Fruit fly (Drosophila melanogaster) whole organism: Measurements from ENCODE around the gene lmgA.

Source experiments
- CG8478 ChIP-seq: fragments of >200 bp; optimal IDR thresholded peaks from 2 replicates; lab custom pipeline; 2018; ENCODE audit warnings: inconsistent platforms
- Dll ChIP-seq: fragments of >200 bp; optimal IDR thresholded peaks from 2 replicates; lab custom pipeline; 2017
- EcR ChIP-seq, 2 experiments: fragments of >200 bp; optimal IDR thresholded peaks; 2 replicates each; lab custom pipeline; 2017; ENCODE audit warnings: missing biosample characterization in 2 of 2, missing genetic modification characterization in 2 of 2, missing genetic modification reagents in 2 of 2
- pan ChIP-seq: fragments of >200 bp; optimal IDR thresholded peaks from 2 replicates; lab custom pipeline; 2017
- psq ChIP-seq: fragments of >200 bp; optimal IDR thresholded peaks from 2 replicates; lab custom pipeline; 2017
- usp ChIP-seq: fragments of >200 bp; optimal IDR thresholded peaks from 2 replicates; lab custom pipeline; 2017; ENCODE audit warnings: missing biosample characterization, missing genetic modification characterization, mixed read lengths

lmgA gene

DNA sequence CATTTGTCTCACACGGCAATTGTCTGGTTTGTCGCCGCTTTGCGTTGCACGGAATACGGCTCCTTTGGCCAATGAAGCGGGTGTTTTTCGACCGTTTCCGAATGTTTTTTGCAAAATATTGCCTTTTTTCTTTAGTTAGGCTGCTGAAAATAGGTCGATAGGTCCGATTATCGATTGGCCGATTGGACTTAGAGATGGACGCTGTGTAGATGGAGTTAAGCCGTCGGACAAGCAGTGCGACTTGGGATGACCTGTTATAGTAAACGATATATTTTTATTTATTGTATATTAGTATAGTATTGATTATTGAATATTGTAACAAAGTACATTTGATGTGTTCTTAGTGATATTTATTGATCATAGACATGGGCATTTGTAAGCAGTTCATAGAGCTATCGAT lies at the start of gene lmgA, which contains the start of gene lmgB:
lmgA (minus strand) TSS at position 301 of the 400 bp plus-strand sequence.
lmgB (minus strand) TSS at position 301 of the 400 bp plus-strand sequence.
- TF ChIP-seq pan (lab: Kevin White, UChicago) (no peak), EcR (GFP tag; optimal IDR thresholded peaks at IDR 0.05; lab: Kevin White, UChicago) (no peak)

DNA sequence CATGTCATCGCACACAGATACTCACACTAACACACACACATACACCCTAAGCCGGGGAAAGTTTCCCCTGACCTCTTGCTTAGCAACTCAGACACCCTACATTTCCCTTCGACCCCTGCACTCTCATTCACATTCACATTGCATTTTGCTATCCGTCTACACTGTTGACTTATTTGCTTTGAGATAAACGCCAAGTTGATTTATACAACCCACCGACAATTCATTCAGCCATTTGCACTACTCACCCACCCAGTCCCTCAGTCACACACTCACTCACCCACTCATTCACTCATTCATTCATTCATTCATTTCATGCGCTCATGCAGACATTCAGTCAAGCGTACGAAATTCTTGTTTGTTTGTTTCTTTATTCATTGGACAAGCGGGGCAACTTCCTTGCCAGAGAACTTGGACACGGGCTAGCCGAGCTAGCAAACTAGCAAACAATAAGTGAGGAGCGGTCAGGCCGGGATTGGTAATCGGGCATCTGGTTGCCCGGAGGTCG lies 48.1 kb upstream of the lmgA start:
- TF ChIP-seq pan (lab: Kevin White, UChicago) (no peak), EcR (GFP tag; optimal IDR thresholded peaks at IDR 0.05; lab: Kevin White, UChicago) (no peak)

DNA sequence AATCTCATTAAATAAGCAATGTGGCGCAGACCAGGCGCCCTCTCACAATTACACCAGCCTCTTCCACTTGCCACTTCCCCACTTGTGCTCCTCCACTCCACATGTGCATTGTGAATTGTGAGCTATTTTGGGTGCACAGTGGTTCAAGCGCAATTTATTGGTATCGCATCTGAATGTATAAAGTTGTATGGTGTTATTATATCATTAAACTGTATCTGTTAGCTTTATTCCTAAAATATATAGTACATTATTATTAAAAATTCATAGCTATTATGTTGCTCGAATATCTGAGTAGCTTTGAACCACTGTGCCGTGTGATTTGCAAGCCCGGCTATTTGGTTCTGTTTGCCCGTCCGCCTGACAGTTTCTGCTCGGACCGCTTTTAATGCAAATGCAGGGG lies 46.5 kb upstream of the lmgA start:
- TF ChIP-seq usp (GFP tag; lab: Kevin White, UChicago) (no peak), pan (lab: Kevin White, UChicago) (no peak), CG8478 (lab: Kevin White, UChicago) (no peak), psq (lab: Kevin White, UChicago) (no peak), Dll (lab: Kevin White, UChicago) (no peak), EcR (GFP tag; optimal IDR thresholded peaks at IDR 0.05; lab: Kevin White, UChicago) (no peak)

DNA sequence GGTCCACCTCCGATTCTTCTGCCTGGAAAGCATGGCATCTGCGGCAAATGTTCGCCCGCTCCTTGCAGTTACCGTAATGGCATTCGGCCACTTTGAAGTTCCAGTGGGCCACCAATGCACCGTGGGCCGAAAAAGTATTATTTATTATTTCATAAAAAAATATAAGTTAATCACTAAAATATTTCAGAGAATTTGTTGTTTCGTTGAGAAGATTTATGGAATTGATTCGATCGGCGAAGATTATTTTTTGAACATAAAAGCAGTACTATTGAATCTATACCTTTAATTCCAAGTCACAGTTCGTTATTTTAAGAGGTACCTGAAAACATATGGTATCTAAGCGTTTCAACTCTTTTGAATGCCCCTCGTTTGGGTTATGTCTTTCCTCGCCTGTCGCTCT lies 45.8 kb upstream of the lmgA start:
- TF ChIP-seq usp (GFP tag; lab: Kevin White, UChicago) (no peak), Dll (lab: Kevin White, UChicago) (no peak), psq (lab: Kevin White, UChicago) (no peak), CG8478 (lab: Kevin White, UChicago) (no peak), pan (lab: Kevin White, UChicago) (no peak), EcR (GFP tag; optimal IDR thresholded peaks at IDR 0.05; lab: Kevin White, UChicago) (no peak)

DNA sequence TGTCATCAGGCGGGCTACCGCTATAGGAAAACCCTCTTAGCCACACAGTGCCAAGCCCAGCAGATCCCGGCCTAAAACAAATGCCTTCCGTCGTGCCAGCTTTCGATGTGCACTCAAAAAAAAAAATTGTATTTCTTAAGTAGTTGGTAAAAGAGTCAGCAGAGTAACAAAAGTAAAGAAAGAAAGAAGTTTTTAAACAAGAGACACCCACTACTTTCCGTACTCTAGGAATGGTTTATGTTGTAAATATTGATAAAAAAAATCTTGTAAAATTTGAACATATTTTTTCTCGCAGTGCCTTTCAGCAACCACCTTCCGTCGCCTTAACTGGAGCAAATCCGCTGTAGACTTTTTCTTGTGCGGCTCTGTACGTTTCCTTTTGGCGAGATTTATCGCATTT lies 44.5 kb upstream of the lmgA start:
- no peak for TF ChIP-seq EcR (GFP tag; optimal IDR thresholded peaks at IDR 0.05; lab: Kevin White, UChicago)
- no peak for TF ChIP-seq psq (lab: Kevin White, UChicago)
- TF ChIP-seq CG8478 (lab: Kevin White, UChicago) = no peak
- no peak for TF ChIP-seq pan (lab: Kevin White, UChicago)
- TF ChIP-seq usp (GFP tag; lab: Kevin White, UChicago) = no peak
- no peak for TF ChIP-seq Dll (lab: Kevin White, UChicago)

DNA sequence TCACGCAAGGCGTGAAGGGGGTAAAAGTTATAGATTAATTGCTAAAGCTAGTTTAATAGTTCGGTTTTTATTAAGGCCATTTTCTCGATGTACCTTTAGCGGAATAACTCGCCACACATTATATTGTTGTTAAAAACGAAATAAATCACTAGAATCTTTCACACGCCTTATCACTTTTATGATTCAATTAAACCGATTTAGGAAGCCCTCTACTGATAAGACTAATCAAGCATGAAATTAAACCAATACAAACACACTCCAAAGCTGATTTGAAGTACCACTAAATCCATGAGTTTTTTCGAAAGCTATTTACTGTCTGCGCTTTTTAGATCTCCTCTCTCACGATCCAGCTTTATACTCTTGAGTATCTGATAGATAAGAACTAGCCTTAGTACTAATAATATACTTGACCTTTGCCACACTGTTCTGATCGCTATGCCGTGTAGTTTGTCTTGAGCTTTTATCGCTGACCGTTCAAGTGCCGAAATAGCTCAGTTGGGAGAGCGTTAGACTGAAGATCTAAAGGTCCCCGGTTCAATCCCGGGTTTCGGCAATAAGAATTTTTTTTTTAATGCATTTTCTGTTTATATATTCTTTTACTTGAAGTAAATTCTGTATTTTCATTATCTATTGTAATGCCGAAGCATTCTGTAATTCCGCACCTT lies 42.1 kb upstream of the lmgA start:
- TF ChIP-seq pan (lab: Kevin White, UChicago) (no peak), EcR (GFP tag; optimal IDR thresholded peaks at IDR 0.05; lab: Kevin White, UChicago) (no peak), usp (GFP tag; lab: Kevin White, UChicago) (no peak), CG8478 (lab: Kevin White, UChicago) (no peak), Dll (lab: Kevin White, UChicago) (no peak), psq (lab: Kevin White, UChicago) (no peak)

DNA sequence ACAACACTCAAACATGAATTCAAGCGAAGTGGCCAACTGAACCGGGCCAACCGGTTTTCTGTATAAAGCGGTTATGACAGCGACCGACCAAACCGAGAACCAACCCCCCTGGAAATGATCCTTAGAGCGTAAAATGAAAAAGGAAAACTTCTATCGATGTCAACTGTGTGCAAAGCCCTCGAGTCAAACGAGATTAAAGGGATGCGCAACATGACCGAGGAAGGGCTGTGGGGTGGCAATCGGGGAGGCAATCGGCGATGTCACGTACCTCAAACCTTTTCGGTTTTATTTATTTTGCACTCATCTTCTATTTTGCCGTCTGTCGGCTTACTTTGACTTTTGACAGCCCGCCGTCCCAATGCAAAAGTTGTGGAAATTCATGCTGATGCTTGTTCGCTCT lies 27.8 kb upstream of the lmgA start:
- no peak for TF ChIP-seq psq (lab: Kevin White, UChicago)
- TF ChIP-seq Dll (lab: Kevin White, UChicago) = no peak
- TF ChIP-seq EcR (GFP tag; optimal IDR thresholded peaks at IDR 0.05; lab: Kevin White, UChicago) = no peak
- TF ChIP-seq pan (lab: Kevin White, UChicago) = no peak
- no peak for TF ChIP-seq usp (GFP tag; lab: Kevin White, UChicago)
- no peak for TF ChIP-seq CG8478 (lab: Kevin White, UChicago)

DNA sequence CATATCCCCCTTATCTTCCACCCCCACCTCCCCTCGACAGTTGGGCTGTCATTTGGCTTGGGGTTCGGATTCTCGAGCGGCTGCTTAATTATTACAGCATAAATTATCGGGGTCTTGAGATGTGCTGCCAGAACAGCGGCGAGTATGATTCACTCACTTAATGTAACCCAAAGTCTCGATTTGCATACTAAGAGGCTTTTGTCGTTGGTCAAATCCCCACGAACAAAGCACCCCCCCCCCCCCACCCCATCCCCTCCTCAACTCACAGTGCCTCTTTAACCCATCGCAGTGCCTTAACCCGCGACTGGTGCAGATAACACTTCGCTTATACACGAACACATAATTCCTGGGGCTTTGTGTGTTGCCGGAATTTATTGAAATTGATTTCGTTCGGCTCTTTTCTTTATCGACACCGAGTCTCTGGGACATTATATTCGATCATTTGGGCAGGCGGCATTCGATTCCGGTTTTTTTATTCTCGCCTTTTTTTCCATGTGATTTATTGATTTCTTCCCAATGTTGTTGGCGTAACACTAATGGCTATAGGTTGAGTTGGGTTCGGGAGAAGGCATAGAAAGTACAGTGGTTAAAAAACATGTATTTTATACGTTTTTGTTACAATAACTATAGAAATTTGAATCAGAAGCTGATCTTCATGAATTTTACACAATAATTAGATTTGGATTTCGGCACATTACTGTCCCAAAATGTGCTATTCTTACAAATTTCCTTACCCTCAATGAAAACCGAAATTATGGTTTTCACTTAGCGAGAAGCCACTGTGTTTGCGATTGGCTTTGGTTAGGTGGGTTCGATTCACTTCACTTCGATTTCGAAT lies 25.6 kb upstream of the lmgA start:
- TF ChIP-seq usp (GFP tag; lab: Kevin White, UChicago) (no peak), pan (lab: Kevin White, UChicago) (no peak), CG8478 (lab: Kevin White, UChicago) (no peak), EcR (GFP tag; optimal IDR thresholded peaks at IDR 0.05; lab: Kevin White, UChicago) (no peak), psq (lab: Kevin White, UChicago) (no peak), Dll (lab: Kevin White, UChicago) (no peak)

DNA sequence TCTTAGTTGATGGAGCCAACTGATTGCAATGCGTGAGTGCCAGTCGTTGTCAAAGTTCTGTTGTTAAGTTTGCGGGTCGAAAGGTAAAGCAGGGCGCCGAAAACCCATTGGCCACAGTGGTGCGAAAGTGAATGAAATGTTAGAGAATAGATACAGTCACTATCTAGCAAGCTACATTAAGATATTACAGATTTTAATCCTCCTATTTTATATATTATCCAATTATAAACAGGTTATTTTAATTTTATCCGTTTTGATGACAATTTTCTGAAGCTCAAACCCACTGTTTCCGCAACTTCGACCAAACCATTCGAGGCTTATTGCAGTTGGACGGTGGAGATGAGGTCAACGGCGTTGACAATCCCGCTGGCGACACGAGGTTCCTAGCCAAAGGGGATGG lies 24.1 kb upstream of the lmgA start:
- TF ChIP-seq EcR (GFP tag; optimal IDR thresholded peaks at IDR 0.05; lab: Kevin White, UChicago) (no peak), usp (GFP tag; lab: Kevin White, UChicago) (no peak), Dll (lab: Kevin White, UChicago) (no peak), psq (lab: Kevin White, UChicago) (no peak), CG8478 (lab: Kevin White, UChicago) (no peak), pan (lab: Kevin White, UChicago) (no peak)

DNA sequence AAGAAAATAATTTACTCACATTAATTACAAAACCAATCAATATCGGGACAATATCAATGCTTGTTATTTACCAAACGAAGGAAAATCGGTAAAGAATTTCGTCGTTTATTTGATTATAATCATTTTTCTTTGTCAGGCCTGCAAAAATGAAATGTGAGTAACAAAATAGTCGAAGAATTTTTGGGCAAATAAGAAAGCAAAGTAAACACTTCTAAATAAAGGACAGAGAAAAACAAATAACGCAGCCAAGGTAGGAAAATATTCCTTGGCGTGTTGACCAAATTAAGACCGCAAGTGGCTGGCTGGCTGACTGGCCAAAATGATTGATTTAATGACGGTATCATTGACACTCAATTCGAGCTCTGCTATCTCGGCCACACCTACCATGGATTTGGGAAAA lies 19.7 kb upstream of the lmgA start:
- TF ChIP-seq EcR (GFP tag; optimal IDR thresholded peaks at IDR 0.05; lab: Kevin White, UChicago) (no peak), psq (lab: Kevin White, UChicago) (no peak), usp (GFP tag; lab: Kevin White, UChicago) (no peak), CG8478 (lab: Kevin White, UChicago) (no peak), Dll (lab: Kevin White, UChicago) (no peak), pan (lab: Kevin White, UChicago) (no peak)

DNA sequence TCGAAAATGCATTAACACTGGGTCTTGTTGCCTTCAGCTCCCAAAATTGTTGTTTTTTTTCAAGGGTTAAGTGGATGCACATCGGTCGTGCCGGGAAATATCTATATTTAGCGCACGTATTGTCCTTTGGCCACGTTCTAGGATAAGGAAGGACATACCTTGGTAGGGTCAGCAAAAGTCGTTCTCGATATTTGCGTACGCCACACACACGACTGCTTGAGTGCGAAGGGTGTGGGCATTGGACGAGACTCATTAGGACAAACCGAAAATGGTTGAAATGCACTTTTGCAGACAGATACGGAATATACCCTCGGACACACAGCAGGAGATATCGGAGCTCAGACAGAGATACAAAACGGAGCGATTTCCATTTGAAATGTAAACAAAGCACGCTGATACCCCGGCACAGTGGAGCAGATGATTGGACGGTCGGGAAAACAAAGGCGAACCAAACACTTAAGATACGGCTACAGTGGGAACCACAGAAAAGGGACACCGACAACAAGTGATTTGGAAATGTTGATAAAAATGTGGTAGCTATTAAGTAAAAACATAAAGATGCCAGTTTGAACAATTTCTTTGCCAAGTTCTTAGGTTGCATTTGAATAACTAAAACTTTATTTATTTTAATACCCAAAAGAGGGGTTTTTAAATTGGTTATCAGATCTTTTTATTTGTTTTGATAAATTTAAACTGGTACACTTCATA lies 17.1 kb upstream of the lmgA start:
- no peak for TF ChIP-seq usp (GFP tag; lab: Kevin White, UChicago)
- TF ChIP-seq Dll (lab: Kevin White, UChicago) = no peak
- TF ChIP-seq pan (lab: Kevin White, UChicago) = no peak
- TF ChIP-seq EcR (GFP tag; optimal IDR thresholded peaks at IDR 0.05; lab: Kevin White, UChicago) = no peak
- TF ChIP-seq psq (lab: Kevin White, UChicago) = no peak
- no peak for TF ChIP-seq CG8478 (lab: Kevin White, UChicago)
